Fruit fly (Drosophila melanogaster) whole organism, prepupa: ENCODE data around the gene CG43390.

ENCODE experiments used
- Blimp-1 ChIP-seq: fragments of 200-800 bp; sonication (Bioruptor generic); optimal IDR thresholded peaks from 3 replicates; lab custom pipeline; 2017; ENCODE audit warnings: missing biosample characterization, missing genetic modification characterization, mild to moderate bottlenecking, moderate library complexity, missing genetic modification reagents
- CG11902 ChIP-seq: fragments of 200-800 bp; sonication (Bioruptor generic); optimal IDR thresholded peaks from 3 replicates; lab custom pipeline; 2016; ENCODE audit warnings: missing biosample characterization, missing genetic modification characterization
- CG15336 ChIP-seq: fragments of 200-800 bp; sonication (Bioruptor generic); IDR thresholded peaks from 2 replicates; pipeline ENCODE4 v1.3.6; 2022; ENCODE audit warnings: missing biosample characterization, missing genetic modification characterization
- CG3032 ChIP-seq: fragments of 200-800 bp; optimal IDR thresholded peaks from 2 replicates; lab custom pipeline; 2019; ENCODE audit warnings: missing biosample characterization, mild to moderate bottlenecking, missing genetic modification characterization, moderate library complexity
- CG31627 ChIP-seq: fragments of 200-800 bp; sonication (Bioruptor generic); optimal IDR thresholded peaks from 3 replicates; lab custom pipeline; 2016; ENCODE audit warnings: missing biosample characterization, missing genetic modification characterization
- CG3919 ChIP-seq: fragments of 200-800 bp; sonication (Bioruptor generic); optimal IDR thresholded peaks from 3 replicates; lab custom pipeline; 2016; ENCODE audit warnings: missing biosample characterization, missing genetic modification characterization
- CG4318 ChIP-seq: fragments of 200-800 bp; sonication (Bioruptor generic); optimal IDR thresholded peaks from 3 replicates; lab custom pipeline; 2017; ENCODE audit warnings: missing biosample characterization, mild to moderate bottlenecking, missing genetic modification characterization
- CG6163 ChIP-seq: fragments of 200-800 bp; sonication (Bioruptor generic); IDR thresholded peaks from 3 replicates; pipeline ENCODE4 v1.3.6; 2022; ENCODE audit warnings: missing biosample characterization, missing genetic modification characterization
- CG6792 ChIP-seq: fragments of 200-800 bp; sonication (Bioruptor generic); optimal IDR thresholded peaks from 3 replicates; lab custom pipeline; 2016; ENCODE audit warnings: missing biosample characterization, missing genetic modification characterization
- CG6808 ChIP-seq: fragments of 200-800 bp; sonication (Bioruptor generic); optimal IDR thresholded peaks from 3 replicates; lab custom pipeline; 2017; ENCODE audit warnings: missing biosample characterization, missing genetic modification characterization, mild to moderate bottlenecking, moderate library complexity, missing genetic modification reagents
- CG8119 ChIP-seq: fragments of 200-800 bp; sonication (Bioruptor generic); IDR thresholded peaks from 3 replicates; pipeline ENCODE4 v1.3.6; 2022; ENCODE audit warnings: missing biosample characterization, missing genetic modification characterization
- CG8319 ChIP-seq: fragments of 200-800 bp; sonication (Bioruptor generic); optimal IDR thresholded peaks from 3 replicates; lab custom pipeline; 2016; ENCODE audit warnings: missing biosample characterization, missing genetic modification characterization
- CG9139 ChIP-seq: fragments of 200-800 bp; sonication (Bioruptor generic); optimal IDR thresholded peaks from 3 replicates; lab custom pipeline; 2017; ENCODE audit warnings: missing biosample characterization, mild to moderate bottlenecking, missing genetic modification characterization
- Eip78C ChIP-seq: fragments of 200-800 bp; sonication (Bioruptor generic); peaks from one replicate; lab custom pipeline; 2016; ENCODE audit warnings: missing biosample characterization, missing genetic modification characterization
- Ets96B ChIP-seq: fragments of 200-800 bp; optimal IDR thresholded peaks from 2 replicates; lab custom pipeline; 2019; ENCODE audit warnings: missing biosample characterization, mild to moderate bottlenecking, missing genetic modification characterization, moderate library complexity
- Gug ChIP-seq: fragments of 200-800 bp; sonication (Bioruptor generic); IDR thresholded peaks from 2 replicates; pipeline ENCODE4 v1.3.6; 2022; ENCODE audit warnings: missing biosample characterization, missing genetic modification characterization
- Hr39 ChIP-seq: fragments of 200-800 bp; sonication (Bioruptor generic); optimal IDR thresholded peaks from 2 replicates; lab custom pipeline; 2016; ENCODE audit warnings: missing biosample characterization, missing genetic modification characterization
- Lpt ChIP-seq: fragments of 200-800 bp; sonication (Bioruptor generic); optimal IDR thresholded peaks from 3 replicates; lab custom pipeline; 2016; ENCODE audit warnings: missing biosample characterization, missing genetic modification characterization
- Met ChIP-seq: fragments of 200-800 bp; sonication (Bioruptor generic); optimal IDR thresholded peaks from 3 replicates; lab custom pipeline; 2016; ENCODE audit warnings: missing biosample characterization, missing genetic modification characterization
- OdsH ChIP-seq: fragments of 200-800 bp; sonication (Bioruptor generic); optimal IDR thresholded peaks from 3 replicates; lab custom pipeline; 2016; ENCODE audit warnings: missing biosample characterization, missing genetic modification characterization
- acj6 ChIP-seq: fragments of 200-800 bp; sonication (Bioruptor generic); optimal IDR thresholded peaks from 3 replicates; lab custom pipeline; 2016; ENCODE audit warnings: missing biosample characterization, missing genetic modification characterization
- cyc ChIP-seq: fragments of 200-800 bp; sonication (Bioruptor generic); optimal IDR thresholded peaks from 3 replicates; lab custom pipeline; 2016; ENCODE audit warnings: missing biosample characterization, missing genetic modification characterization
- eg ChIP-seq: fragments of 200-800 bp; sonication (Bioruptor generic); IDR thresholded peaks from 3 replicates; pipeline ENCODE4 v1.3.6; 2022; ENCODE audit warnings: missing biosample characterization, missing genetic modification characterization
- esn ChIP-seq: fragments of 200-800 bp; sonication (Bioruptor generic); optimal IDR thresholded peaks from 2 replicates; lab custom pipeline; 2016; ENCODE audit warnings: missing biosample characterization, mild to moderate bottlenecking, missing genetic modification characterization, moderate library complexity
- fd85E ChIP-seq: fragments of 200-800 bp; sonication (Bioruptor generic); optimal IDR thresholded peaks from 3 replicates; lab custom pipeline; 2016; ENCODE audit warnings: missing biosample characterization, missing genetic modification characterization
- net ChIP-seq: fragments of 200-800 bp; sonication (Bioruptor generic); optimal IDR thresholded peaks from 3 replicates; lab custom pipeline; 2016; ENCODE audit warnings: missing biosample characterization, missing genetic modification characterization
- pdm3 ChIP-seq: fragments of 200-800 bp; sonication (Bioruptor generic); optimal IDR thresholded peaks from 3 replicates; lab custom pipeline; 2016; ENCODE audit warnings: missing biosample characterization, missing genetic modification characterization
- ss ChIP-seq, 2 experiments: fragments of 200-800 bp; sonication (Bioruptor generic); optimal IDR thresholded peaks; 2 replicates in 1 of 2; 3 replicates in 1 of 2; lab custom pipeline; 2017 to 2018; ENCODE audit warnings: mild to moderate bottlenecking in 2 of 2, missing biosample characterization in 2 of 2, missing genetic modification characterization in 2 of 2, moderate library complexity in 1 of 2
- vri ChIP-seq: fragments of 200-800 bp; sonication (Bioruptor generic); optimal IDR thresholded peaks from 3 replicates; lab custom pipeline; 2016; ENCODE audit warnings: missing biosample characterization, mild to moderate bottlenecking, missing genetic modification characterization

CG43390 gene

DNA sequence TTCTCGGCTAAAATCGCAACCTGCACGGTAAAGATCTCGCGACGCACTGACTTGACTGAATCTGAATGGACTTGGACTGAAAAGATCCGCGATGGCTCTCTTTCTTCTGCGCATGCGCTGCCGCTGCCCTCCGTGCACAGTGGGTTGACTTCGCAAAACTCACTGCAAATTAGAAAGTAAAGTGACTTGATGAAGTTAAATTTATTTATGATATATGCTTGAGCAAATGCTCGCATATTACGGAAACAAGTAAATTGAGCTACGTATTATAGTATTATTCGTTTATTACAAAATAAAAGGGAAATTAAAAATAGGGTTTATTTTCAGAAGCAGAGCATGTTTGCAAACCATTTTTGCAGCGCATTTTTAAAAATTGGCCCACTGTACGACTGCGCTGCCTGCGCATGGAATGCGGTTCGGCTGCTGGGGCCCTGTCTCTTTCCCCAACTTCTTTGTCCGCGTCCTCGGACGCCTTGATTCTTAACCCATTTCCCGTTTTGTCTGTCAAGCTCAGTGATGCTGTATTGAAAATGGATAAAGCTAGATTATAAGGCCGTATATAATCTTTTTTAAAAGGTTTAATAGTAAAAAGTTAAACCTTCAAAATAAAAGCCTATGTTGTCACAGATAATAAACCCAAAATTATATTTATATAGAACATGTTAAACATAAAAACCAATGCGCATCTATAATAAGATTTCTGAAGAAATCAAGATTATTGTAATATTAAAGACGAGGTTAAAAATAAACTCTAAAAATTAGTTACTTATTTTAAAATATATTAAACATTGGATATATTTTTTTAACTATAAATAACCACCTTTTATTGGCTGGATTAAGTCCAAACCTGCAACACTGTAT lies 8.2 kb upstream of the CG43390 start, which contains the start of gene rt (continued):
- TF ChIP-seq CG9139 (GFP tag; lab: Kevin White, UChicago) (peak; percentile 82), acj6 (GFP tag; lab: Kevin White, UChicago) (peak; percentile 77), Hr39 (peak; percentile 62), net (GFP tag; lab: Kevin White, UChicago) (peak; percentile 84), eg (GFP tag; lab: Robert Waterston, UW) (peak; percentile 74; the same call in 2 of the 3 replicates), CG4318 (GFP tag; lab: Kevin White, UChicago) (peak; percentile 61), CG6163 (GFP tag; lab: Robert Waterston, UW) (peak; percentile 78; the same call in 2 of the 3 replicates), esn (GFP tag; lab: Kevin White, UChicago) (peak; percentile 82), Lpt (GFP tag; lab: Kevin White, UChicago) (peak; percentile 67), ss (GFP tag; optimal IDR thresholded peaks at IDR 0.05; lab: Kevin White, UChicago) (peak; percentile 81 to 89)

DNA sequence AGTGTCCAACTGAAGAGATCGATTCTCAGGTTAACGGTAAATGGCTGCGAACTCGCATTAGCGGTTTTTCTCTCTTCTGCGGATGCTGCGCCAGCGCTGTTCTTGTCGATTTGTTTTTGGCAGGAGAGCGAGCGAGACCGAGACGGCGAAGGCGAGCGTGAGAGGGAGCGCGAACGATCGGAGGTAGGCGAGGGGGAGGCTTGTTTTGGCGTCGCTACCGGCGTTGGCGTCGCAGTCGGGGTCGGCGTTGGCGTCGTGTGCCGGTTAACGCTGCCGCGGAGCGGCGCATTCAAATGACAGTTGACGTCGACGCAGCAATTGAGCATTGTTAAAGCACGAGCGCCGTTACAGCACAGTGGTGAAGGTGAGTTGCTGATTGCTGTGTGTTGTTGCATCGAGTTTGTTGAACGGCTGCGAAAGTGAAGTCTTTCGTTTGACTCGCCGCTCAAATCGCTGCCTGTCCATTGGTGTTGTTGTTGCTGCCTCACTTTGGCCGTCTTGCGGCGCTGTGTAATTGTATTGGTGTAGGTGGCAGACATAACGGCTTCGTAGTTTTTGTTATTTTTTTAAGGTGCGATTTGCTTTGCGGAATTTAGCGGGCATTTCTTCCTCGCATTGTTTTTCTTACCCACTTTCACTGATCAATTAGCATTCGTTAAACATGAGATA lies 7.2 kb upstream of the CG43390 start:
- TF ChIP-seq CG15336 = peak; percentile 49; the same call in 1 of the 2 replicates
- TF ChIP-seq pdm3 = no peak
- TF ChIP-seq Blimp-1 (GFP tag; lab: Kevin White, UChicago) = peak; percentile 87
- TF ChIP-seq Eip78C (GFP tag; lab: Kevin White, UChicago) = no peak
- TF ChIP-seq vri = peak; percentile 7
- TF ChIP-seq CG31627 (GFP tag; lab: Kevin White, UChicago) = no peak

DNA sequence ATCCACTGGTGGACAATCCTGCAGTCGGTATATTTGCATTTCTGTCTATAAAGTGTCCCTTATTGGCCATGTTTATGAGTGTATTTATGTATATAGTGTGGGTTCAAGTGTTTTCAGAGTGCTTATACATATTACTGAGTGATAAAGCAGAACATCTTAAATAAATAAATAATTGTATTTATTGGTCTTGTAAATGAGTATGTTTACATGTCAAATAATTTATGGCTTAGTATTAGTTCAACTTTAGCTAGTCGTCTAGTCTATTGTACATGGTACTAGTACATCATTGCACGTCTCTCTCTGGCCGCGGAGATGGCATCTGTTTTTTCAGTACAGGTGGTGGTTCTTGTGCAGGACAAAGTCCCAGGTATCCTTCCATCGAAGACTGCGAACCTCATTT lies 4.2 kb upstream of the CG43390 start, which contains the start of gene CG32086:
Gene CG32086 (minus strand): TSS at position 101 of the 400 bp plus-strand sequence.
- TF ChIP-seq CG3919 (GFP tag; lab: Kevin White, UChicago) = no peak
- no peak for TF ChIP-seq CG3032
- TF ChIP-seq CG11902 (GFP tag; lab: Kevin White, UChicago) = no peak
- TF ChIP-seq vri = no peak
- no peak for TF ChIP-seq CG9139 (GFP tag; lab: Kevin White, UChicago)
- no peak for TF ChIP-seq CG8119 (GFP tag; lab: Robert Waterston, UW)
- no peak for TF ChIP-seq ss (GFP tag; optimal IDR thresholded peaks at IDR 0.05; lab: Kevin White, UChicago)
- no peak for TF ChIP-seq Met (GFP tag; lab: Kevin White, UChicago)
- no peak for TF ChIP-seq CG8319
- TF ChIP-seq cyc (GFP tag; lab: Kevin White, UChicago) = no peak
- TF ChIP-seq Ets96B (tag; lab: Kevin White, UChicago) = no peak
- no peak for TF ChIP-seq CG4318 (GFP tag; lab: Kevin White, UChicago)
- no peak for TF ChIP-seq OdsH (GFP tag; lab: Kevin White, UChicago)
- no peak for TF ChIP-seq CG6792 (GFP tag; lab: Kevin White, UChicago)
- TF ChIP-seq, all 60 proteins: peak for 0

DNA sequence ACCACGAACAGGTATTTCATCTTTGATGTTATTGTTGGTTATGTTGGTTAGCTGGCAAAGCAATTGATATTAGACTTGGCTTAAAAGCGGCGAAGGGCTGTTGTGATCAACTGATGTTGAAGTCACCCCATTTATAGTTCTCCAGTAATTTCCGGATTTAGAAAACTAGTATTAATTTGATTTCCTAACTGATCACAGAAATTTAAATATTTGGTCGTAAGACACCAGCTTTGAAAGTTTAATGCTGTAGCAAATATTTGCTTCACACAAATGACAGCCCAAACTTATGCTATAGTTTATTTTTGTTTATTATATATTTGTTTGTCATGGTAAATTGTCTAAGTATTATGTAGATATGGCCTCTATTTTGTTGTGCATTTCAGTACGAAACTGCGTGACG lies 2.3 kb upstream of the CG43390 start, which contains the start of gene CG33269:
Gene CG33269 (minus strand): TSS at position 101 of the 400 bp plus-strand sequence.
- no peak for TF ChIP-seq CG9139 (GFP tag; lab: Kevin White, UChicago)
- no peak for TF ChIP-seq CG11902 (GFP tag; lab: Kevin White, UChicago)

DNA sequence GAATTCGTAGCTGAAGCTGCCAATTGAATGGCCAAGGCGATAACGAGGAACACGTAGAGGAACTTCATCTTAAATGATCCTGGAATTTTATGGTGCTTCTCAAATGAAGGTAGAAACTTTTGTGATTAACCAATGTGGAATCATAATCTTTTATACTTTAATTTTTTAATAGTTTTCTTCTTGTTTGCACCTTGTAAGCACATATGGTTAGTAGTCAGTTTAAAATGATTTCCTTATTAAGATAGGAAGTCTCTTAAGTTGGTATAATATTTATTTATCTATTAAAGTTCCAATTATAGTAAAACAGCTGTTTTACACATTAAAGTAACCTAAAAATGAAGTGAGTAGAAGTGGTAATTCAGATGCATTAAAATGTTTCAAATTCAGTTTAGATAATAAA lies 1.2 kb upstream of the CG43390 start, which contains the start of gene CG43391:
Gene CG43391 (minus strand): TSS at position 101 of the 400 bp plus-strand sequence.
- TF ChIP-seq CG8119 (GFP tag; lab: Robert Waterston, UW) (no peak), CG6808 (no peak), Eip78C (GFP tag; lab: Kevin White, UChicago) (no peak), Gug (GFP tag; lab: Robert Waterston, UW) (no peak), esn (GFP tag; lab: Kevin White, UChicago) (no peak), ss (GFP tag; optimal IDR thresholded peaks at IDR 0.05; lab: Kevin White, UChicago) (no peak), CG4318 (GFP tag; lab: Kevin White, UChicago) (no peak), fd85E (GFP tag; lab: Kevin White, UChicago) (no peak)
